Worm (Caenorhabditis elegans) whole organism, young adult: ENCODE measurements around the gene csn-6.

Source experiments
- F37B4.10 ChIP-seq: fragments of 200-800 bp; sonication (Bioruptor generic); IDR thresholded peaks from 2 replicates; pipeline ENCODE4 v1.3.6; 2022; ENCODE audit warnings: missing genetic modification characterization, missing compliant biosample characterization
- T26A5.8 ChIP-seq: sonication (generic microtip); optimal IDR thresholded peaks from 2 replicates; lab custom pipeline; 2016; ENCODE audit warnings: missing genetic modification characterization, missing compliant biosample characterization
- Y53G8AR.9 ChIP-seq: fragments of 200-800 bp; sonication (Bioruptor generic); conservative IDR thresholded peaks from 2 replicates; pipeline ENCODE4 v1.3.6; 2022; ENCODE audit warnings: missing genetic modification reagents, missing genetic modification characterization, missing compliant biosample characterization
- ZK185.1 ChIP-seq: sonication (generic microtip); optimal IDR thresholded peaks from 2 replicates; lab custom pipeline; 2016; ENCODE audit warnings: mild to moderate bottlenecking, missing genetic modification characterization, missing compliant biosample characterization; ENCODE audit not compliant: poor library complexity, severe bottlenecking
- aptf-3 ChIP-seq: fragments of 200-800 bp; sonication (Bioruptor generic); IDR thresholded peaks from 2 replicates; pipeline ENCODE4 v1.3.6; 2022; ENCODE audit warnings: missing genetic modification characterization, missing compliant biosample characterization
- athp-1 ChIP-seq: sonication (generic microtip); optimal IDR thresholded peaks from 2 replicates; lab custom pipeline; 2017; ENCODE audit warnings: mild to moderate bottlenecking, missing genetic modification characterization, missing compliant biosample characterization
- attf-6 ChIP-seq: fragments of 200-800 bp; sonication (Bioruptor generic); IDR thresholded peaks from 2 replicates; pipeline ENCODE4 v1.3.6; 2022; ENCODE audit warnings: missing genetic modification reagents, missing genetic modification characterization, missing compliant biosample characterization
- ccch-3 ChIP-seq: fragments of 200-800 bp; sonication (Bioruptor generic); optimal IDR thresholded peaks from 2 replicates; lab custom pipeline; 2018; ENCODE audit warnings: mild to moderate bottlenecking, missing genetic modification characterization, missing compliant biosample characterization
- ceh-40 ChIP-seq: fragments of 200-800 bp; sonication (Bioruptor generic); IDR thresholded peaks from 2 replicates; pipeline ENCODE4 v1.3.6; 2022; ENCODE audit warnings: missing genetic modification characterization, missing compliant biosample characterization
- egrh-3 ChIP-seq: fragments of 200-800 bp; sonication (Bioruptor generic); IDR thresholded peaks from 2 replicates; pipeline ENCODE4 v1.3.6; 2022; ENCODE audit warnings: missing genetic modification reagents, missing genetic modification characterization, missing compliant biosample characterization
- ekl-4 ChIP-seq: fragments of 200-800 bp; sonication (Bioruptor generic); IDR thresholded peaks from 2 replicates; pipeline ENCODE4 v1.3.6; 2022; ENCODE audit warnings: missing genetic modification reagents, missing genetic modification characterization, missing compliant biosample characterization
- let-607 ChIP-seq, 2 experiments: fragments of 200-800 bp in 1 of 2; sonication (Bioruptor generic) in 1 of 2; sonication (generic microtip) in 1 of 2; optimal IDR thresholded peaks; 2 replicates each; lab custom pipeline; 2016 to 2018; ENCODE audit warnings: mild to moderate bottlenecking in 2 of 2, missing compliant biosample characterization in 2 of 2, missing genetic modification characterization in 2 of 2, moderate library complexity in 2 of 2, missing genotype in 1 of 2
- lin-35 ChIP-seq, 3 experiments: fragments of 150-350 bp in 2 of 3; sonication (generic microtip) in 1 of 3; optimal IDR thresholded peaks; 2 replicates each; lab custom pipeline; 2014 to 2018; ENCODE audit warnings: missing biosample characterization in 3 of 3, missing genetic modification characterization in 3 of 3, missing genetic modification reagents in 3 of 3
- madf-3 ChIP-seq: fragments of 200-800 bp; sonication (Bioruptor generic); IDR thresholded peaks from 2 replicates; pipeline ENCODE4 v1.3.6; 2022; ENCODE audit warnings: missing genetic modification reagents, missing genetic modification characterization, missing compliant biosample characterization
- madf-6 ChIP-seq: fragments of 200-800 bp; sonication (Bioruptor generic); IDR thresholded peaks from 2 replicates; pipeline ENCODE4 v1.3.6; 2022; ENCODE audit warnings: missing genetic modification reagents, missing genetic modification characterization, missing compliant biosample characterization
- mcd-1 ChIP-seq: fragments of 200-800 bp; sonication (Bioruptor generic); IDR thresholded peaks from 2 replicates; pipeline ENCODE4 v1.3.6; 2022; ENCODE audit warnings: missing genetic modification reagents, missing genetic modification characterization, missing compliant biosample characterization
- pbrm-1 ChIP-seq: fragments of 200-800 bp; sonication (Bioruptor generic); IDR thresholded peaks from 2 replicates; pipeline ENCODE4 v1.3.6; 2022; ENCODE audit warnings: missing genetic modification reagents, missing genetic modification characterization, missing compliant biosample characterization
- pha-4 ChIP-seq: fragments of 150-350 bp; sonication (generic microtip); optimal IDR thresholded peaks from 2 replicates; lab custom pipeline; 2014; ENCODE audit warnings: missing biosample characterization, missing genetic modification reagents, missing genetic modification characterization
- snpc-4 ChIP-seq, 5 experiments: fragments of 150-350 bp in 1 of 5; sonication (generic microtip) in 4 of 5; optimal IDR thresholded peaks; 2 replicates each; lab custom pipeline; 2014 to 2018; ENCODE audit warnings: missing genetic modification characterization in 5 of 5, missing biosample characterization in 3 of 5, antibody characterized with exemption in 2 of 5, mild to moderate bottlenecking in 2 of 5, missing compliant biosample characterization in 2 of 5, missing genotype in 2 of 5, moderate library complexity in 2 of 5, missing genetic modification reagents in 1 of 5
- zfh-2 ChIP-seq: fragments of 200-800 bp; sonication (Bioruptor generic); conservative IDR thresholded peaks from 2 replicates; pipeline ENCODE4 v1.3.6; 2022; ENCODE audit warnings: missing genetic modification reagents, missing genetic modification characterization, missing compliant biosample characterization

csn-6 gene

ce11 chrIV:13348592-13348991 is 48.0 kb downstream of the csn-6 start, which contains the start of gene W02A2.12 (continued):
- no peak for TF ChIP-seq lin-35 (GFP tag; optimal IDR thresholded peaks at IDR 0.05; lab: Kevin White, UChicago)
- TF ChIP-seq ccch-3 (GFP tag; lab: Kevin White, UChicago): no peak
- TF ChIP-seq aptf-3 (GFP tag; lab: Robert Waterston, UW): 0 out of 2 replicates have a peak, but pooled peaks have one; percentile 63
- no peak for TF ChIP-seq snpc-4 (GFP tag; optimal IDR thresholded peaks at IDR 0.05; lab: Kevin White, UChicago)
- peak in 1 of 4 experiments; percentile 18 for TF ChIP-seq snpc-4 (tag; optimal IDR thresholded peaks at IDR 0.05; lab: Kevin White, UChicago)
- no peak; the same call in 1 of the 2 replicates for TF ChIP-seq mcd-1 (GFP tag; lab: Robert Waterston, UW)
- TF ChIP-seq let-607 (tag; optimal IDR thresholded peaks at IDR 0.05; lab: Kevin White, UChicago): no peak
- TF ChIP-seq athp-1: peak; percentile 72
- 0 out of 2 replicates have a peak, but pooled peaks have one; percentile 25 for TF ChIP-seq madf-3 (GFP tag; lab: Robert Waterston, UW)
- no peak for TF ChIP-seq ceh-40 (GFP tag; lab: Robert Waterston, UW)
- TF ChIP-seq zfh-2: peak; percentile 80
- peak; percentile 47; the same call in 1 of the 2 replicates for TF ChIP-seq ekl-4 (GFP tag; lab: Robert Waterston, UW)
- TF ChIP-seq attf-6: peak; percentile 72
- peak; percentile 42; the same call in 1 of the 2 replicates for TF ChIP-seq madf-6 (GFP tag; lab: Robert Waterston, UW)
- no peak for TF ChIP-seq ZK185.1 (tag; lab: Kevin White, UChicago)
- no peak for TF ChIP-seq pha-4 (tag; lab: Kevin White, UChicago)
- TF ChIP-seq pbrm-1 (GFP tag; lab: Robert Waterston, UW): peak; percentile 38; the same call in 1 of the 2 replicates
- TF ChIP-seq F37B4.10 (GFP tag; lab: Robert Waterston, UW): no peak
- no peak for TF ChIP-seq T26A5.8 (tag; lab: Kevin White, UChicago)
- 0 out of 2 replicates have a peak, but pooled peaks have one; percentile 46 for TF ChIP-seq Y53G8AR.9 (GFP tag; lab: Robert Waterston, UW)
- peak; percentile 77; the same call in 1 of the 2 replicates for TF ChIP-seq egrh-3 (GFP tag; lab: Robert Waterston, UW)
